Worm (Caenorhabditis elegans) whole organism, L2 larva: Measurements from ENCODE around the gene F09C6.10.

Experiments
- C34F6.9 ChIP-seq: fragments of 150-350 bp; optimal IDR thresholded peaks from 2 replicates; lab custom pipeline; 2014; ENCODE audit warnings: missing biosample characterization, missing genetic modification characterization
- F13H6.1 ChIP-seq: sonication (generic microtip); optimal IDR thresholded peaks from 2 replicates; lab custom pipeline; 2016; ENCODE audit warnings: missing genetic modification characterization, missing compliant biosample characterization
- R02D3.7 ChIP-seq: fragments of 150-350 bp; optimal IDR thresholded peaks from 2 replicates; lab custom pipeline; 2014; ENCODE audit warnings: missing biosample characterization, missing genetic modification characterization
- Y55F3AM.14 ChIP-seq: fragments of 200-800 bp; sonication (Bioruptor generic); optimal IDR thresholded peaks from 2 replicates; lab custom pipeline; 2018; ENCODE audit warnings: mild to moderate bottlenecking, missing genetic modification characterization, missing compliant biosample characterization
- ZK546.5 ChIP-seq: sonication (generic microtip); optimal IDR thresholded peaks from 2 replicates; lab custom pipeline; 2017; ENCODE audit warnings: missing biosample characterization, missing genetic modification characterization
- alr-1 ChIP-seq: fragments of 150-350 bp; optimal IDR thresholded peaks from 2 replicates; lab custom pipeline; 2014; ENCODE audit warnings: missing biosample characterization, missing genetic modification characterization
- aly-2 ChIP-seq: fragments of 150-350 bp; optimal IDR thresholded peaks from 2 replicates; lab custom pipeline; 2014; ENCODE audit warnings: missing biosample characterization, missing genetic modification characterization
- ama-1 ChIP-seq: fragments of 150-350 bp; optimal IDR thresholded peaks from 2 replicates; lab custom pipeline; 2018; ENCODE audit warnings: inconsistent platforms
- ceh-16 ChIP-seq: fragments of 150-350 bp; optimal IDR thresholded peaks from 2 replicates; lab custom pipeline; 2014; ENCODE audit warnings: missing biosample characterization, missing genetic modification characterization
- ceh-82 ChIP-seq: fragments of 150-350 bp; optimal IDR thresholded peaks from 2 replicates; lab custom pipeline; 2014; ENCODE audit warnings: missing biosample characterization, missing genetic modification characterization
- crh-2 ChIP-seq: sonication (generic microtip); optimal IDR thresholded peaks from 2 replicates; lab custom pipeline; 2017; ENCODE audit warnings: missing biosample characterization, missing genetic modification characterization
- egl-27 ChIP-seq: sonication (generic microtip); optimal IDR thresholded peaks from 3 replicates; lab custom pipeline; 2017; ENCODE audit warnings: missing biosample characterization, missing genetic modification reagents, missing genetic modification characterization
- elt-3 ChIP-seq: sonication (generic microtip); optimal IDR thresholded peaks from 2 replicates; lab custom pipeline; 2017; ENCODE audit warnings: missing biosample characterization, missing genetic modification characterization
- fos-1 ChIP-seq: fragments of 150-350 bp; optimal IDR thresholded peaks from 2 replicates; lab custom pipeline; 2014; ENCODE audit warnings: missing biosample characterization, missing genetic modification characterization
- gmeb-1 ChIP-seq: fragments of 150-350 bp; optimal IDR thresholded peaks from 2 replicates; lab custom pipeline; 2014; ENCODE audit warnings: missing biosample characterization, missing genetic modification characterization
- lin-11 ChIP-seq: fragments of 150-350 bp; sonication (generic microtip); optimal IDR thresholded peaks from 2 replicates; lab custom pipeline; 2014; ENCODE audit warnings: missing biosample characterization, missing genetic modification characterization, inconsistent platforms, mixed read lengths
- lin-39 ChIP-seq: fragments of 150-350 bp; optimal IDR thresholded peaks from 2 replicates; lab custom pipeline; 2014; ENCODE audit warnings: missing biosample characterization, missing genetic modification reagents, missing genetic modification characterization
- lsy-2 ChIP-seq, 2 experiments: fragments of 150-350 bp in 1 of 2; sonication (generic microtip) in 1 of 2; optimal IDR thresholded peaks; 2 replicates each; lab custom pipeline; 2014 to 2017; ENCODE audit warnings: missing biosample characterization in 2 of 2, missing genetic modification characterization in 2 of 2
- mab-5 ChIP-seq: fragments of 150-350 bp; optimal IDR thresholded peaks from 2 replicates; lab custom pipeline; 2014; ENCODE audit warnings: missing biosample characterization, missing genetic modification characterization
- mbf-1 ChIP-seq: sonication (generic microtip); optimal IDR thresholded peaks from 2 replicates; lab custom pipeline; 2017; ENCODE audit warnings: missing biosample characterization, missing genetic modification characterization
- mdl-1 ChIP-seq, 2 experiments: fragments of 150-350 bp in 1 of 2; sonication (generic microtip) in 1 of 2; optimal IDR thresholded peaks; 2 replicates each; lab custom pipeline; 2017; ENCODE audit warnings: missing biosample characterization in 2 of 2, missing genetic modification characterization in 2 of 2
- nhr-12 ChIP-seq: fragments of 150-350 bp; optimal IDR thresholded peaks from 2 replicates; lab custom pipeline; 2014; ENCODE audit warnings: missing biosample characterization, missing genetic modification characterization
- nhr-129 ChIP-seq: fragments of 150-350 bp; optimal IDR thresholded peaks from 2 replicates; lab custom pipeline; 2014; ENCODE audit warnings: missing biosample characterization, missing genetic modification characterization
- nhr-21 ChIP-seq: fragments of 150-350 bp; optimal IDR thresholded peaks from 2 replicates; lab custom pipeline; 2014; ENCODE audit warnings: missing biosample characterization, missing genetic modification characterization
- nhr-6 ChIP-seq: fragments of 150-350 bp; optimal IDR thresholded peaks from 2 replicates; lab custom pipeline; 2014; ENCODE audit warnings: missing biosample characterization, missing genetic modification characterization
- nhr-77 ChIP-seq: fragments of 150-350 bp; optimal IDR thresholded peaks from 2 replicates; lab custom pipeline; 2014; ENCODE audit warnings: missing biosample characterization, missing genetic modification characterization
- skn-1 ChIP-seq: sonication (generic microtip); optimal IDR thresholded peaks from 2 replicates; lab custom pipeline; 2017; ENCODE audit warnings: missing biosample characterization, missing genetic modification characterization
- sma-9 ChIP-seq, 2 experiments: fragments of 150-350 bp in 1 of 2; sonication (generic microtip) in 1 of 2; optimal IDR thresholded peaks; 2 replicates each; lab custom pipeline; 2014 to 2016; ENCODE audit warnings: missing genetic modification characterization in 2 of 2, mild to moderate bottlenecking in 1 of 2, missing biosample characterization in 1 of 2, missing compliant biosample characterization in 1 of 2, missing genetic modification reagents in 1 of 2, moderate library complexity in 1 of 2
- snpc-4 ChIP-seq: fragments of 150-350 bp; optimal IDR thresholded peaks from 2 replicates; lab custom pipeline; 2014; ENCODE audit warnings: missing biosample characterization, missing genetic modification characterization
- unc-39 ChIP-seq: fragments of 150-350 bp; optimal IDR thresholded peaks from 2 replicates; lab custom pipeline; 2014; ENCODE audit warnings: missing biosample characterization, missing genetic modification characterization
- unc-55 ChIP-seq: fragments of 150-350 bp; sonication (generic microtip); optimal IDR thresholded peaks from 3 replicates; lab custom pipeline; 2014; ENCODE audit warnings: missing biosample characterization, missing genetic modification reagents, missing genetic modification characterization
- unc-62 ChIP-seq: fragments of 150-350 bp; optimal IDR thresholded peaks from 2 replicates; lab custom pipeline; 2014; ENCODE audit warnings: missing biosample characterization, missing genetic modification reagents, missing genetic modification characterization
- zag-1 ChIP-seq: fragments of 150-350 bp; optimal IDR thresholded peaks from 2 replicates; lab custom pipeline; 2014; ENCODE audit warnings: missing biosample characterization, missing genetic modification characterization
- ztf-11 ChIP-seq: sonication (generic microtip); optimal IDR thresholded peaks from 2 replicates; lab custom pipeline; 2017; ENCODE audit warnings: missing biosample characterization, missing genetic modification characterization

F09C6.10 gene

DNA sequence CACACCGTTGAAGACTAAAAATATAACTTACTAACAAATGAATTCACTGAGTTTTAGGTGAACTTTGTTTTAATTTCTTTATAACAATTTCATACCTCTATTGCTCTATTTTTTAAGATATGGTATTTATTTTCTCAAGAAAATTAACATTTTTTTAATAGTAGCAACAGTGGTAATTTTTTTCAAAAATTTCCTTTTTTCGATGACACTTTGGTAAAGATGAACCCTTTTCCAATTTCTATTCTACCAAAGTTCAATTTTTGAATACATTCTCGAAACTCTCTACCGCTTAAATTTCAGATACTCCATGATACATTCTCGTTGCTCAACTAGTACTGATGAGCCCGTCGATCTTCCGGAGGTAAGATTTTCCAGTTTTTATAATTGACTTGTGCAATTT, 4.0 kb downstream of the F09C6.10 start, which contains the start of gene nhr-116:
Gene nhr-116, plus strand, starts transcription at position 301 of the 400 bp plus-strand sequence.
- TF ChIP-seq mbf-1 (tag; lab: Kevin White, UChicago): no peak
- TF ChIP-seq ceh-82 (tag; lab: Kevin White, UChicago): no peak
- no peak for TF ChIP-seq ZK546.5 (tag; lab: Kevin White, UChicago)
- TF ChIP-seq lin-11 (tag; lab: Kevin White, UChicago): no peak

DNA sequence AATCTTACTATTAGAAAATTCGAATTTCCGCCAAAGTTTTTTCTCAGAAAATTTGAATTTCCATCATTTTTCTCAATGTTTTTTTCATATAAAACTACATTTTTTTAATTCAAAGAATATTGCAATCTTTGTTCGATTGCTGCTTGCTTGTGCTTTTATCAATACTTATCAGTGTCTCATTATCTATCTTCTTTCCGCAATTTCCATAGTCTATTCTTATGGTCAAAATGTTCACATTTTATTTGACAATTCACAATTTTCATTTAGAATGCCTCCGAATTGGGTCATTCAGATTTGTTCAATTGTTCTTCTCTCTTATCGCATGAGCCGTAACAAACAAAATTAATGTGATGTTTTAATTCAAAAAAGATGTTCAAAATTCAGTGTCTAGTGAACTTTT, 4.7 kb downstream of the F09C6.10 start:
- TF ChIP-seq ceh-16 (tag; lab: Kevin White, UChicago): no peak
- TF ChIP-seq fos-1 (tag; lab: Kevin White, UChicago): peak; percentile 44

- TF ChIP-seq unc-39 (tag; lab: Kevin White, UChicago) (no peak), sma-9 (GFP tag; optimal IDR thresholded peaks at IDR 0.05; lab: Kevin White, UChicago) (peak; percentile 7), sma-9 (tag; optimal IDR thresholded peaks at IDR 0.05; lab: Kevin White, UChicago) (no peak), R02D3.7 (tag; lab: Kevin White, UChicago) (no peak), elt-3 (no peak), fos-1 (tag; lab: Kevin White, UChicago) (no peak), unc-55 (peak; percentile 18), snpc-4 (tag; lab: Kevin White, UChicago) (no peak), ztf-11 (tag; lab: Kevin White, UChicago) (no peak), unc-62 (GFP tag; lab: Kevin White, UChicago) (no peak), ama-1 (no peak), mdl-1 (tag; optimal IDR thresholded peaks at IDR 0.05; lab: Kevin White, UChicago) (no peak), mbf-1 (tag; lab: Kevin White, UChicago) (no peak), F13H6.1 (tag; lab: Kevin White, UChicago) (no peak), lin-39 (tag; lab: Kevin White, UChicago) (no peak), nhr-21 (tag; lab: Kevin White, UChicago) (no peak), mab-5 (tag; lab: Kevin White, UChicago) (no peak), nhr-129 (tag; lab: Kevin White, UChicago) (peak; percentile 6)
- TF ChIP-seq, all 48 proteins: peak for 3
Observed at ce11 chrV:16910864-16911263, 5.1 kb downstream of the F09C6.10 start.

ce11 chrV:16909871-16910270, 6.1 kb downstream of the F09C6.10 start, which contains the start of gene F09C6.16:
Gene F09C6.16, minus strand, starts transcription at chrV:16909971.
- TF ChIP-seq fos-1 (tag; lab: Kevin White, UChicago) (no peak), crh-2 (tag; lab: Kevin White, UChicago) (no peak), skn-1 (tag; lab: Kevin White, UChicago) (no peak), nhr-77 (tag; lab: Kevin White, UChicago) (no peak), zag-1 (tag; lab: Kevin White, UChicago) (no peak), lsy-2 (tag; optimal IDR thresholded peaks at IDR 0.05; lab: Kevin White, UChicago) (no peak), aly-2 (no peak), C34F6.9 (tag; lab: Kevin White, UChicago) (no peak), F13H6.1 (tag; lab: Kevin White, UChicago) (no peak), R02D3.7 (tag; lab: Kevin White, UChicago) (no peak)

DNA sequence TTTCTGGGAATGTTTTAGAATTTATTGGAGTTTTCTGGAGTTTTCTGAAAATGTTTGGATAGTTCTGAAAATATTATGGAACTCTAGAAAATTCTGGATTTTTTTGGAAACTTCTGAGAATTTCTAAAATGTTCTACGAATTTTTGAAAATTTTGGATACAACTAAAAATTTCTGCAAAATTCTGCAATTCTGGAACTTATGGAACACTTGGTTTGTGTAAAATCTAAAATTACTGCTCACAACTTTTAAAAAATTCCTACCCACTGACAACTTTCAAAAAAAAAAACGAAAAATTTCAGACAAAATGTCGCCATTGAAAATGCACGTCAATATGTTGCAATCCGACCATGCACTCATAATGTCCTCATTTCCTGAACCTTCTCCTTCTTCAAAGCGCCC, 11.4 kb downstream of the F09C6.10 start, which contains the start of gene nhr-262:
Gene nhr-262, plus strand, starts transcription at position 301 of the 400 bp plus-strand sequence.
- TF ChIP-seq alr-1 (tag; lab: Kevin White, UChicago) (no peak), nhr-12 (tag; lab: Kevin White, UChicago) (no peak), gmeb-1 (no peak), elt-3 (no peak), lin-39 (tag; lab: Kevin White, UChicago) (no peak), R02D3.7 (tag; lab: Kevin White, UChicago) (no peak), Y55F3AM.14 (GFP tag; lab: Kevin White, UChicago) (no peak)

DNA sequence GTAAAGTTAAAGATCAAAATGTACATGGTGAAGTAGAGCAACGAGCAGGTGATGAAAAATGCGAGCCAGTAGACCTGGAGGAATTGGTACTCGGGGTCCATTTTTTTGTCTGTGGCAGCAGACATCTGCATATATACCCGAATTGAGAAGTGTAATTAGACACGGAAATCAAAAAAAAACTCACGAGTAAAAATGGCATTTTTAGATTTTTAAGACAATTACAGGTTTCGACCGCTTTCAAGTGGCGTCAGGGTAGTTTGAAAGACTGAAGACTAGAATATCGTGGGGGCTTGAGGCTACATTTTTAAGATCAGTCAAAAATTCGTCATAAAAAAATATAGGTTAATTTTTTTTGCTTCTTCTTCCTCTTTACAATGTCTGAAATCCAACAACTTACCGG, 13.3 kb downstream of the F09C6.10 start, which contains the start of gene srd-68:
Gene srd-68, minus strand, starts transcription at position 101 of the 400 bp plus-strand sequence.
- TF ChIP-seq nhr-6 (tag; lab: Kevin White, UChicago) (no peak), elt-3 (no peak), egl-27 (no peak), unc-39 (tag; lab: Kevin White, UChicago) (no peak), aly-2 (no peak)
